Worm (Caenorhabditis elegans) whole organism, midembryonic: ENCODE data around the gene EEED8.3.

Source experiments
- T22C8.4 ChIP-seq: fragments of 200-800 bp; sonication (Bioruptor generic); IDR thresholded peaks from 2 replicates; pipeline ENCODE4 v1.3.6; 2022; ENCODE audit warnings: missing genetic modification characterization, missing compliant biosample characterization
- cog-1 ChIP-seq: sonication (generic microtip); optimal IDR thresholded peaks from 2 replicates; lab custom pipeline; 2016; ENCODE audit warnings: missing genetic modification characterization, missing compliant biosample characterization
- flt-1 ChIP-seq: fragments of 200-800 bp; sonication (Bioruptor generic); IDR thresholded peaks from 2 replicates; pipeline ENCODE4 v1.3.6; 2022; ENCODE audit warnings: missing genetic modification characterization, missing compliant biosample characterization
- klf-2 ChIP-seq: fragments of 200-800 bp; sonication (Bioruptor generic); conservative IDR thresholded peaks from 2 replicates; pipeline ENCODE4 v1.3.6; 2022; ENCODE audit warnings: missing genetic modification reagents, missing genetic modification characterization, missing compliant biosample characterization
- med-1 ChIP-seq: sonication (generic microtip); optimal IDR thresholded peaks from 2 replicates; lab custom pipeline; 2017; ENCODE audit warnings: missing genetic modification characterization, mild to moderate bottlenecking, missing compliant biosample characterization, antibody characterized with exemption, missing genetic modification reagents; ENCODE audit not compliant: insufficient read depth
- ref-1 ChIP-seq: fragments of 200-800 bp; sonication (Bioruptor generic); conservative IDR thresholded peaks from 2 replicates; pipeline ENCODE4 v1.3.6; 2022; ENCODE audit warnings: missing genetic modification reagents, missing genetic modification characterization, missing compliant biosample characterization
- tab-1 ChIP-seq: fragments of 200-800 bp; sonication (Bioruptor generic); IDR thresholded peaks from 2 replicates; pipeline ENCODE4 v1.3.6; 2022; ENCODE audit warnings: missing genetic modification characterization, missing compliant biosample characterization
- ztf-23 ChIP-seq: fragments of 200-800 bp; sonication (Bioruptor generic); IDR thresholded peaks from 2 replicates; pipeline ENCODE4 v1.3.6; 2022; ENCODE audit warnings: missing genetic modification reagents, missing genetic modification characterization, missing compliant biosample characterization
- ztf-29 ChIP-seq: fragments of 200-800 bp; sonication (Bioruptor generic); IDR thresholded peaks from 2 replicates; pipeline ENCODE4 v1.3.6; 2022; ENCODE audit warnings: missing genetic modification reagents, missing genetic modification characterization, missing compliant biosample characterization

EEED8.3 gene

DNA sequence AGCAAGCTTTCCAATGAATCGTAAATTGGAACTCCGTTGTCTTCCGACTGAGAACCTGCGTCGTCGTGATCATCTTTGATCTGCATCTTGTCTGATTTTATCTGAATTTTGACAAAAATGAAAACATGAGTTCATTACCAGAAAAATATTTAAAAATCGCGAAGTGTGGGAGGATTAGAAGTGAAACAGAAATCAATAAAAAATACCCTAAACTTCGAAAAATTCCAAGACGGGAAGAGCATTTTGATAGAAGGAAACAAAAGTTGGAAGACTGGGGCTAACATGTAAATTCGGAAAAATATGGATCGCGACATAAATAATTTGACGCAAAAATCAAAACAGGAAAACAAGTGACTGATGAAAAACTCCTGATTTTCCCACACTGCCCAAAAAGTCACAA, 11.6 kb downstream of the EEED8.3 start, which contains the start of gene F07F6.8:
Gene F07F6.8 (minus strand): TSS at position 101 of the 400 bp plus-strand sequence.
- TF ChIP-seq ztf-23 (GFP tag; lab: Robert Waterston, UW), result no peak
- TF ChIP-seq med-1 (GFP tag; lab: Kevin White, UChicago), result no peak
- TF ChIP-seq tab-1 (GFP tag; lab: Robert Waterston, UW), result no peak
- TF ChIP-seq klf-2 (GFP tag; lab: Robert Waterston, UW), result no peak
- TF ChIP-seq ztf-29 (GFP tag; lab: Robert Waterston, UW), result no peak
- TF ChIP-seq cog-1, result no peak
- no peak for TF ChIP-seq ref-1 (GFP tag; lab: Robert Waterston, UW)
- no peak for TF ChIP-seq T22C8.4 (GFP tag; lab: Robert Waterston, UW)
- no peak for TF ChIP-seq flt-1

DNA sequence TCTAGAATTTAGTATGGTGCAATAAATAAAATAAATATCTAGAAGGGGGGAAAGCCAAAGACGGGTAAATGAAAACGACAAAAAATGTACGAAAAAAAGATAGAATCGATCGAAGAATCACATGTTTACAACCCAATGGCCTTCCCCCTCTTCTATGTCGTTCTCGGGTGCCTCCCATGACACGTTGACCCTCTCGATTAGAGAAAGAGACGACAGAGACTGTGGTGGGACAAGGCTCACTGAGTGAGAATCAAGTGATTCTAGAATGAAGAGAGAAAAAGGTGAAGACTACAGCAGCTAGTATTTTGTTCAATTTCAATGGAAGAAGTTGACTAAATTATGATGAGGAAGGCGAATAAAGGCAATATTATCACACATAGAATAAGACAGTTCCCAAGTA, 12.0 kb downstream of the EEED8.3 start:
- TF ChIP-seq cog-1 (peak; percentile 17), ref-1 (GFP tag; lab: Robert Waterston, UW) (no peak), flt-1 (no peak), ztf-23 (GFP tag; lab: Robert Waterston, UW) (0 out of 2 replicates have a peak, but pooled peaks have one; percentile 54)

DNA sequence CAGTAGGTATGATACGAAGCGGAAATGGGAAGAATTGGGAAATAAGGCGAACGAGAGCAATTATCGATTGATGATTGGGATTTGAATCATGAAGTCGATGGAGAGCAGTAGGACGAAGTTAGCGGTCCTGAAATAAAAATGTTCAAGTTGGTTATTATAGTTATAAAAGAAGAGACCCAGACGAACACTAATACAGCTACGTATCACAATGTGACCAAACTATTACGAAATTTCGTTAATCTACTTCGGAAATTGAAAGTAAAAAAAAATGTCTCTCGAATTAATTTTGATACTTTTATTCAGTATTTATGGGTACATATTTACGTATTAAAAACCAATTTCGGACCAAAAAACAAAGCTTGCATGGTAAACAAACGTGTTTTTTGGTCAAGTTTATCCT, 12.4 kb downstream of the EEED8.3 start:
- no peak for TF ChIP-seq ztf-29 (GFP tag; lab: Robert Waterston, UW)
- TF ChIP-seq tab-1 (GFP tag; lab: Robert Waterston, UW), result no peak
- TF ChIP-seq cog-1, result no peak
- no peak for TF ChIP-seq ztf-23 (GFP tag; lab: Robert Waterston, UW)
- TF ChIP-seq T22C8.4 (GFP tag; lab: Robert Waterston, UW), result no peak
- no peak for TF ChIP-seq klf-2 (GFP tag; lab: Robert Waterston, UW)
- no peak for TF ChIP-seq flt-1
- TF ChIP-seq med-1 (GFP tag; lab: Kevin White, UChicago), result no peak
- no peak for TF ChIP-seq ref-1 (GFP tag; lab: Robert Waterston, UW)

DNA sequence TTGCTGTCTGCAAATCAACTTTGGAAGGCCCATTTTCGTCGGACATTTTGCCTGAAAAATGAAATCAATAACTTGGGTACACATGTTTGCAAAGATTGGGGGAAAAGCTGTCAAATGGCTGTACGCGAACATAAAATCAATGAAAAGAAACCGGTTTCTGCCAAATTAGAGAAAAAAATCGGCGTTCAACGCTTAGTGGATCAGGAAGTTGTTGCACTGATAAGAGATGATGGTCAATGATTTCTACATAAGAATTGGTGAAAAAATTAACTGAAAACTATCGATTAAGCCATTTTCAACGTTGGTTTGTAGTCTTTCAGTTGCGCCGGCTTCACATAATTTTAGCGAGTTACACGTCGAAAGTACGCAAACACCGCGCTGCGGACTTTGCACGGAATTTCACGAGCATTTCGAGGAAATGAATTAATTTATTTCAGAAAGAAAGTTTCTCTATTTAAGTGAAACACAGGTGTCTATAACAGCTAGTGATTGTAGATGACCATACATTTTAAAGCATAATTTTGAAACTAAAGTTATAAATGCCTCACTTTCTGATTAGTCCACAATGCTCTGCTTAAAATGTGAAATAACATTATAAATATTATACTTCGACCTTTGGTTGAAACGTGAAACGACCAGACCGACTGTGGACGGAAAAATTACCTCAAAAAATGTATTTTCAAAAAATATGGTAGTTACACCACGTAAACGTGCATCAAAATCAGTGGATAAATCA, 15.6 kb downstream of the EEED8.3 start, which contains the start of the genes F07F6.4 and F07F6.2:
Gene F07F6.4 (minus strand): TSS at position 51 of the 736 bp plus-strand sequence.
Gene F07F6.2 (plus strand): TSS at position 686 of the 736 bp plus-strand sequence.
- TF ChIP-seq cog-1 (no peak), med-1 (GFP tag; lab: Kevin White, UChicago) (no peak), T22C8.4 (GFP tag; lab: Robert Waterston, UW) (no peak), flt-1 (no peak), ref-1 (GFP tag; lab: Robert Waterston, UW) (no peak), tab-1 (GFP tag; lab: Robert Waterston, UW) (no peak), klf-2 (GFP tag; lab: Robert Waterston, UW) (no peak), ztf-29 (GFP tag; lab: Robert Waterston, UW) (no peak)

DNA sequence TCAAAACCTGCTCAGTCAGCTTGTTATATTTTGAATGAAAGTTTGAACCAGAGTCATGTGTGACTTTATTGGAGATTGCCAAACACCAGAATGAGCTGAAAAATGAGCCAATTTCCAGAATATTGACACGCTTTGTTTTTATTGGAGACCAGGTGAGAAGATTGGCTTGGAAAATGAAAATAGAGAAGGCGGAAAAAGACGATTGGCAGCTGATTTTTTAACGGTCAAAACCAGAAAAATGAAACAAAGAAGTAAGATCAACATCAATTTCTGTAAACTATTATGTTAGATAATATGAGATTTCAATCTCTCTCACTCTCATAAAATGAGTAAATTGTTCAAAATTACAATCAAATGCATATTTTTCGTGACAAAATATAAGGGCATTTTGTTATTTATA, 19.0 kb downstream of the EEED8.3 start, which contains the start of gene srx-114:
Gene srx-114 (minus strand): TSS at position 101 of the 400 bp plus-strand sequence.
- TF ChIP-seq ztf-29 (GFP tag; lab: Robert Waterston, UW) (no peak), ztf-23 (GFP tag; lab: Robert Waterston, UW) (no peak), cog-1 (no peak), tab-1 (GFP tag; lab: Robert Waterston, UW) (no peak), T22C8.4 (GFP tag; lab: Robert Waterston, UW) (no peak), flt-1 (no peak), med-1 (GFP tag; lab: Kevin White, UChicago) (no peak), ref-1 (GFP tag; lab: Robert Waterston, UW) (no peak), klf-2 (GFP tag; lab: Robert Waterston, UW) (no peak)

DNA sequence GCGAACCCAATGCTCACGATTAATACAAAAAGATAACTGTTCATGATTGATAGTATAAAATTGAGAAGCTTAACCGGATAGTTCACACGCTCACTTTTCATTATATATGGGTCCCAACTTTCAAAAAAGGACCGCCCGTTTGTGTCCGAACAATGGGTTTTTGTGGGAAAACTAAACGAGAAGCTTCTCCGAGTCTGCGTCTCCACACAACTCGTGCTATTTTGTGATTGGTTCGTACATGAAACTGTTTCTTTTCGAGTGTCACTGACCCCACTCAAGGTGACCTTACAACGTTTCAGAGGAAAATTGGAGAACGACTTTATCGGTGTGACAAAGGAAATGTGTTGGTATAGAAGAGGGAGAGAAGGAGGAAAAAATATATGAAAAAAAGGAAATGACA, 22.8 kb downstream of the EEED8.3 start, which contains the start of gene dct-5:
Gene dct-5 (minus strand): TSS at position 101 of the 400 bp plus-strand sequence.
- TF ChIP-seq tab-1 (GFP tag; lab: Robert Waterston, UW) (no peak), T22C8.4 (GFP tag; lab: Robert Waterston, UW) (no peak), ref-1 (GFP tag; lab: Robert Waterston, UW) (no peak), klf-2 (GFP tag; lab: Robert Waterston, UW) (no peak), cog-1 (no peak), med-1 (GFP tag; lab: Kevin White, UChicago) (no peak), ztf-23 (GFP tag; lab: Robert Waterston, UW) (no peak), ztf-29 (GFP tag; lab: Robert Waterston, UW) (no peak), flt-1 (no peak)

DNA sequence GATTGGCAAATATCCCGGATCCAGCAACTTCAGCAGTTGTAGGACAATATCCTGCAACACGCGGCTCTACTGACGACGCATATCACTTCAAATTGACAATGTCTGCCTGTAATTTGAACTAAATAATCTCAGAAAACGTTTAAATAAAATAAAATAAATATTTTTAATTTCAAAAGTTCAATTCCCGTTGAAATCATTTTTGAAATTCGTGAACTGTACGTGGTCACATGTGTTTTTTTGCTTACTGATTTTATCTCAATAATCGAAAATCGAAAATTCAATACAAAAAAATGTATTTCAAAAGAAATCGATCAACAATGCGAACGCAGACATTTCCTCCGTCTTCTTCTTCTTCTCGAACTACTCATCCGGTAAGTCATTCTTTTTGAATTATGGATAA, 23.5 kb downstream of the EEED8.3 start, which contains the start of gene F07F6.1:
Gene F07F6.1 (plus strand): TSS at position 301 of the 400 bp plus-strand sequence.
- TF ChIP-seq ztf-29 (GFP tag; lab: Robert Waterston, UW) (no peak), tab-1 (GFP tag; lab: Robert Waterston, UW) (no peak), cog-1 (no peak), T22C8.4 (GFP tag; lab: Robert Waterston, UW) (no peak), klf-2 (GFP tag; lab: Robert Waterston, UW) (no peak), flt-1 (no peak), ztf-23 (GFP tag; lab: Robert Waterston, UW) (no peak), ref-1 (GFP tag; lab: Robert Waterston, UW) (no peak), med-1 (GFP tag; lab: Kevin White, UChicago) (no peak)

DNA sequence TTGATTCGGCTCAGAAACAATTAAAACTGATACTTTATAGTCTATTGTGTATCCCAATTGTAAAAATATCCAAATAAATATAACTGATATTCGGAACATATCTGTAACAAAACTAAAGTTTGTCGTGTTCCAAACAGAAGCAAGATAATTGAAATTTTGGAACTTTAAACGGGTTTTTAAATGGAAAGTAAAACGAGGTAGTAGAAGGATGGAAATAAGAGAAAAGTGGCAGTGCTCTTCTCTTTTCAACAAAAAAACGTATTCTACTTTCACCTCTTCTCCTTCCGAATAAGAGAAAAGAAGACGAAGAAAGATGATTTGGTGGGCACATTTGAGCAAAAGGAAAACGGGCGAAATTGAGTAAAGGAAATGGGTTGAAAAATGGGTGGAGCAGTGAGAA, 32.4 kb downstream of the EEED8.3 start, which contains the start of gene nmr-1:
Gene nmr-1 (minus strand): TSS at position 101 of the 400 bp plus-strand sequence.
- TF ChIP-seq tab-1 (GFP tag; lab: Robert Waterston, UW) (no peak), cog-1 (no peak), med-1 (GFP tag; lab: Kevin White, UChicago) (no peak), ztf-29 (GFP tag; lab: Robert Waterston, UW) (no peak), klf-2 (GFP tag; lab: Robert Waterston, UW) (no peak), T22C8.4 (GFP tag; lab: Robert Waterston, UW) (no peak), ztf-23 (GFP tag; lab: Robert Waterston, UW) (no peak), flt-1 (no peak), ref-1 (GFP tag; lab: Robert Waterston, UW) (no peak)

DNA sequence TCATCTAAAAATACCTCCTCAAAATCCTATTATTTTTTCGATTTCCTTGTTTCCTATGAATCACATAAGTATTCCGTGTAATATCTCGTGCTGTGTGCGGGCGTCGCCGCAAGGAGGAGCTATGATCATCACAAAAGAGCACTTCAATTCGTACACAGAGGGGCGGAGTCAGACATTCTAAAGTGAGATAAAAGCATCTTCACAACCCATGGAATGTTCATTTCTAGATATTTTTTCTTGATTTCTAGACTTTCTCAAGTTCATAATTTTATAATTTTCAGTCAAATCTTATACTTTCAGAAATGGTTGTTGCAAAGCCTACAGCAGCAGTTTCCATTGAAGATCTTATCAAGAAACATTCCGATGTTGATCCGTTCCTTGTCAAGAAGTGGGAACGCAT, 33.3 kb downstream of the EEED8.3 start, which contains the start of gene cex-1:
Gene cex-1 (plus strand): TSS at position 301 of the 400 bp plus-strand sequence.
- TF ChIP-seq med-1 (GFP tag; lab: Kevin White, UChicago) (no peak), cog-1 (no peak), ztf-23 (GFP tag; lab: Robert Waterston, UW) (no peak), T22C8.4 (GFP tag; lab: Robert Waterston, UW) (no peak), flt-1 (no peak), tab-1 (GFP tag; lab: Robert Waterston, UW) (no peak), ref-1 (GFP tag; lab: Robert Waterston, UW) (no peak), ztf-29 (GFP tag; lab: Robert Waterston, UW) (no peak), klf-2 (GFP tag; lab: Robert Waterston, UW) (no peak)
